Worm (Caenorhabditis elegans): ENCODE measurements around the gene tag-321.
A peak's percentile ranks its signal among the peaks of the same experiment; 100 is the strongest.

The tag-321 gene

ce11 chrIV:7790801-7791588 is 7.3 kb upstream of the tag-321 start, which contains the start of gene rsp-6:
Gene rsp-6, minus strand, starts transcription at chrIV:7791229.
- TF ChIP-seq daf-8 (GFP tag; IDR thresholded peaks at IDR 0.05), result no peak
- no peak for TF ChIP-seq nhr-42 (GFP tag; IDR thresholded peaks at IDR 0.05)
- TF ChIP-seq attf-4 (tag; optimal IDR thresholded peaks at IDR 0.05), result no peak
- no peak for TF ChIP-seq fos-1 (tag; optimal IDR thresholded peaks at IDR 0.05)
- peak; percentile 16 for TF ChIP-seq nhr-48 (tag; optimal IDR thresholded peaks at IDR 0.05)
- TF ChIP-seq lin-38 (GFP tag; IDR thresholded peaks at IDR 0.05), result peak; percentile 86
- peak; percentile 78 for TF ChIP-seq nhr-77 (tag; optimal IDR thresholded peaks at IDR 0.05)
- TF ChIP-seq T26A8.4 (GFP tag; IDR thresholded peaks at IDR 0.05), result peak; percentile 69
- no peak for TF ChIP-seq ZK546.5 (tag; optimal IDR thresholded peaks at IDR 0.05)
- peak; percentile 61 for TF ChIP-seq nhr-102 (tag; optimal IDR thresholded peaks at IDR 0.05)
- no peak for TF ChIP-seq unc-39 (tag; optimal IDR thresholded peaks at IDR 0.05)
- TF ChIP-seq rbr-2 (tag; optimal IDR thresholded peaks at IDR 0.05), result peak; percentile 85
- TF ChIP-seq lim-7 (GFP tag; IDR thresholded peaks at IDR 0.05), result no peak
- no peak for TF ChIP-seq mxl-2 (GFP tag; conservative IDR thresholded peaks at IDR 0.05)
- no peak for TF ChIP-seq F26F4.8 (GFP tag; conservative IDR thresholded peaks at IDR 0.05)
- TF ChIP-seq spr-1 (tag; optimal IDR thresholded peaks at IDR 0.05), result no peak
- 0 out of 2 replicates have a peak, but pooled peaks have one; percentile 51 for TF ChIP-seq Y105C5A.15 (GFP tag; IDR thresholded peaks at IDR 0.05)
- TF ChIP-seq daf-12 (tag; optimal IDR thresholded peaks at IDR 0.05), result no peak
- TF ChIP-seq fkh-10 (GFP tag; optimal IDR thresholded peaks at IDR 0.05), result peak; percentile 50
- TF ChIP-seq nhr-237 (tag; optimal IDR thresholded peaks at IDR 0.05), result no peak
- TF ChIP-seq egl-43 (GFP tag; IDR thresholded peaks at IDR 0.05), result no peak
- TF ChIP-seq dmd-9 (GFP tag; IDR thresholded peaks at IDR 0.05), result no peak
- no peak for TF ChIP-seq gei-8 (GFP tag; optimal IDR thresholded peaks at IDR 0.05)
- TF ChIP-seq Y75B8A.6 (GFP tag; IDR thresholded peaks at IDR 0.05), result no peak
- no peak for TF ChIP-seq set-16 (GFP tag; IDR thresholded peaks at IDR 0.05)
- peak; percentile 26; the same call in 1 of the 2 replicates for TF ChIP-seq dmd-6 (GFP tag; IDR thresholded peaks at IDR 0.05)
- TF ChIP-seq F10B5.3 (tag; optimal IDR thresholded peaks at IDR 0.05), result no peak
- peak; percentile 72 for TF ChIP-seq madf-9 (GFP tag; conservative IDR thresholded peaks at IDR 0.05)
- TF ChIP-seq ztf-7 (tag; optimal IDR thresholded peaks at IDR 0.05), result no peak
- TF ChIP-seq F44E2.7 (GFP tag; IDR thresholded peaks at IDR 0.05), result no peak
- peak; percentile 29 for TF ChIP-seq nhr-25 (tag; optimal IDR thresholded peaks at IDR 0.05; ENCODE audit: borderline replicate concordance, insufficient read depth)
- TF ChIP-seq mep-1 (tag; optimal IDR thresholded peaks at IDR 0.05), result peak; percentile 91
- TF ChIP-seq mes-2 (tag; optimal IDR thresholded peaks at IDR 0.05; ENCODE audit: poor library complexity, severe bottlenecking), result peak; percentile 90
- no peak for TF ChIP-seq sdz-12 (GFP tag; optimal IDR thresholded peaks at IDR 0.05)
- TF ChIP-seq snpc-4 (tag; optimal IDR thresholded peaks at IDR 0.05), result no peak
- peak; percentile 74 for TF ChIP-seq unc-130 (GFP tag; optimal IDR thresholded peaks at IDR 0.05)
- TF ChIP-seq daf-19 (GFP tag; conservative IDR thresholded peaks at IDR 0.05), result no peak
- TF ChIP-seq mdl-1 (tag; optimal IDR thresholded peaks at IDR 0.05), result peak in 1 of 2 experiments; percentile 59
- TF ChIP-seq lin-15B (tag; optimal IDR thresholded peaks at IDR 0.05), result peak; percentile 51
- TF ChIP-seq ces-1 (GFP tag; optimal IDR thresholded peaks at IDR 0.05), result no peak
- TF ChIP-seq dpl-1 (GFP tag; optimal IDR thresholded peaks at IDR 0.05), result peak; percentile 92
- no peak for TF ChIP-seq nhr-41 (GFP tag; IDR thresholded peaks at IDR 0.05)
- TF ChIP-seq nhr-28 (tag; optimal IDR thresholded peaks at IDR 0.05), result peak; percentile 60
- TF ChIP-seq ceh-44 (GFP tag; IDR thresholded peaks at IDR 0.05), result peak; percentile 56; the same call in 1 of the 2 replicates
- no peak for TF ChIP-seq ceh-62 (tag; optimal IDR thresholded peaks at IDR 0.05)
- TF ChIP-seq tag-97 (GFP tag; IDR thresholded peaks at IDR 0.05), result no peak
- peak; percentile 81 for TF ChIP-seq nhr-6 (tag; optimal IDR thresholded peaks at IDR 0.05)
- peak in 1 of 2 experiments; percentile 75 for TF ChIP-seq hif-1 (tag; optimal IDR thresholded peaks at IDR 0.05)
- TF ChIP-seq aha-1 (tag), result peak; percentile 96
- no peak for TF ChIP-seq nhr-76 (tag; optimal IDR thresholded peaks at IDR 0.05)
- no peak for TF ChIP-seq F49E8.2 (tag; optimal IDR thresholded peaks at IDR 0.05; ENCODE audit: borderline replicate concordance)
